Worm (Caenorhabditis elegans) whole organism, early embryonic: ENCODE results near the gene oac-29.

ENCODE experiments used
- ama-1 ChIP-seq: fragments of 150-350 bp; optimal IDR thresholded peaks from 2 replicates; lab custom pipeline; 2014
- tbx-11 ChIP-seq: fragments of 200-800 bp; sonication (Bioruptor generic); IDR thresholded peaks from 2 replicates; pipeline ENCODE4 v1.3.6; 2022; ENCODE audit warnings: missing genetic modification characterization, missing compliant biosample characterization

DNA sequence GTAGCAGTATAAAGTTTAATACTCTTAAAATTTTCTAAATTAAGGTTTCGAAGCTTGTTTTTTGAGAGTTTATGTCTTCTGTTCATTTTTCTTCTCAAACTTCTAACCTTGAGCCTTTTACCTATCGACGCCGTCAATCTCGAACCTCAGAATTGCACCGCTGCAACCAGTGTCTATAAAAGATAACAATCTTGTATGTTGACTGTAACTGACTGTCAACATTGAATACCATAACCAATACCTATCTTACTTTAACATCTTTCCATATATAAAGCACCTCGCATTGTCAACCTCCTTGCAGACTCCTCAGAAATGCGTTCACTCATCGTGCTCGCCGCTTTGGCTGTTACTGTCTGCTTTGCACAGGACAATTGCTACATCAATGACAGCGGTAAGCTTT is 16.7 kb downstream of the oac-29 start, which contains the start of gene grd-5:
- TF ChIP-seq ama-1 (lab: Kevin White, UChicago), result no peak
- TF ChIP-seq tbx-11 (GFP tag; lab: Robert Waterston, UW), result no peak
